Fruit fly (Drosophila melanogaster) whole organism: ENCODE data around the gene Pus7.

ENCODE experiments used
- CG8478 ChIP-seq: fragments of >200 bp; optimal IDR thresholded peaks from 2 replicates; lab custom pipeline; 2018; ENCODE audit warnings: inconsistent platforms
- Dll ChIP-seq: fragments of >200 bp; optimal IDR thresholded peaks from 2 replicates; lab custom pipeline; 2017
- EcR ChIP-seq, 2 experiments: fragments of >200 bp; optimal IDR thresholded peaks; 2 replicates each; lab custom pipeline; 2017; ENCODE audit warnings: missing biosample characterization in 2 of 2, missing genetic modification characterization in 2 of 2, missing genetic modification reagents in 2 of 2
- pan ChIP-seq: fragments of >200 bp; optimal IDR thresholded peaks from 2 replicates; lab custom pipeline; 2017
- psq ChIP-seq: fragments of >200 bp; optimal IDR thresholded peaks from 2 replicates; lab custom pipeline; 2017
- usp ChIP-seq: fragments of >200 bp; optimal IDR thresholded peaks from 2 replicates; lab custom pipeline; 2017; ENCODE audit warnings: missing biosample characterization, missing genetic modification characterization, mixed read lengths

dm6 chr3L:8540509-8540908 lies 30.7 kb downstream of the Pus7 start:
- no peak for TF ChIP-seq CG8478 (lab: Kevin White, UChicago)
- TF ChIP-seq pan (lab: Kevin White, UChicago): no peak
- no peak for TF ChIP-seq Dll (lab: Kevin White, UChicago)
- no peak for TF ChIP-seq EcR (GFP tag; optimal IDR thresholded peaks at IDR 0.05; lab: Kevin White, UChicago)
- no peak for TF ChIP-seq psq
- no peak for TF ChIP-seq usp (GFP tag; lab: Kevin White, UChicago)
